Worm (Caenorhabditis elegans) whole organism, L3 larva: ENCODE measurements around the gene ZK632.11.
A peak's percentile ranks its signal among the peaks of the same experiment; 100 is the strongest.

Source experiments
- R02D3.7 ChIP-seq: fragments of 150-350 bp; optimal IDR thresholded peaks from 2 replicates; lab custom pipeline; 2014; ENCODE audit warnings: missing biosample characterization, missing genetic modification characterization
- ZK546.5 ChIP-seq: sonication (generic microtip); optimal IDR thresholded peaks from 2 replicates; lab custom pipeline; 2017; ENCODE audit warnings: missing biosample characterization, missing genetic modification characterization
- aly-2 ChIP-seq: fragments of 150-350 bp; optimal IDR thresholded peaks from 2 replicates; lab custom pipeline; 2014; ENCODE audit warnings: missing biosample characterization, missing genetic modification characterization
- ama-1 ChIP-seq: fragments of 150-350 bp; optimal IDR thresholded peaks from 2 replicates; lab custom pipeline; 2018
- ceh-16 ChIP-seq: sonication (generic microtip); optimal IDR thresholded peaks from 2 replicates; lab custom pipeline; 2017; ENCODE audit warnings: missing biosample characterization, missing genetic modification characterization
- ceh-28 ChIP-seq: fragments of 150-350 bp; optimal IDR thresholded peaks from 2 replicates; lab custom pipeline; 2014; ENCODE audit warnings: missing biosample characterization, missing genetic modification reagents, missing genetic modification characterization
- ceh-82 ChIP-seq: fragments of 150-350 bp; optimal IDR thresholded peaks from 2 replicates; lab custom pipeline; 2014; ENCODE audit warnings: missing biosample characterization, missing genetic modification characterization
- ceh-9 ChIP-seq: sonication (generic microtip); optimal IDR thresholded peaks from 2 replicates; lab custom pipeline; 2018; ENCODE audit warnings: missing biosample characterization, missing genetic modification characterization
- daf-12 ChIP-seq: fragments of 150-350 bp; optimal IDR thresholded peaks from 2 replicates; lab custom pipeline; 2014; ENCODE audit warnings: missing biosample characterization, missing genetic modification reagents, missing genetic modification characterization
- elt-1 ChIP-seq: fragments of 150-350 bp; optimal IDR thresholded peaks from 2 replicates; lab custom pipeline; 2014; ENCODE audit warnings: missing biosample characterization, missing genetic modification characterization
- elt-2 ChIP-seq: sonication (generic microtip); optimal IDR thresholded peaks from 2 replicates; lab custom pipeline; 2016; ENCODE audit warnings: missing genetic modification reagents, mild to moderate bottlenecking, missing genetic modification characterization, missing compliant biosample characterization
- eor-1 ChIP-seq, 2 experiments: fragments of 150-350 bp; optimal IDR thresholded peaks; 2 replicates each; lab custom pipeline; 2014 to 2018; ENCODE audit warnings: missing biosample characterization in 2 of 2, missing genetic modification characterization in 2 of 2
- fkh-10 ChIP-seq: sonication (generic microtip); optimal IDR thresholded peaks from 2 replicates; lab custom pipeline; 2017; ENCODE audit warnings: missing biosample characterization, missing genetic modification reagents, missing genetic modification characterization
- fkh-2 ChIP-seq: fragments of 150-350 bp; optimal IDR thresholded peaks from 2 replicates; lab custom pipeline; 2014; ENCODE audit warnings: missing biosample characterization, missing genetic modification reagents, missing genetic modification characterization
- hmg-11 ChIP-seq: sonication (generic microtip); optimal IDR thresholded peaks from 2 replicates; lab custom pipeline; 2016; ENCODE audit warnings: missing genetic modification characterization, missing compliant biosample characterization
- jun-1 ChIP-seq: fragments of 150-350 bp; optimal IDR thresholded peaks from 2 replicates; lab custom pipeline; 2014; ENCODE audit warnings: missing biosample characterization, missing genetic modification reagents, missing genetic modification characterization
- lin-39 ChIP-seq: fragments of 150-350 bp; optimal IDR thresholded peaks from 2 replicates; lab custom pipeline; 2018; ENCODE audit warnings: missing biosample characterization, missing genetic modification reagents, missing genetic modification characterization
- lsy-12 ChIP-seq: sonication (generic microtip); optimal IDR thresholded peaks from 2 replicates; lab custom pipeline; 2016; ENCODE audit warnings: mild to moderate bottlenecking, missing genetic modification characterization, missing compliant biosample characterization
- mml-1 ChIP-seq: fragments of 150-350 bp; sonication (generic microtip); optimal IDR thresholded peaks from 3 replicates; lab custom pipeline; 2014; ENCODE audit warnings: missing biosample characterization, missing genetic modification characterization
- nfya-1 ChIP-seq: sonication (generic microtip); optimal IDR thresholded peaks from 2 replicates; lab custom pipeline; 2017; ENCODE audit warnings: missing genetic modification characterization, mild to moderate bottlenecking, missing compliant biosample characterization, antibody characterized with exemption, moderate library complexity; ENCODE audit not compliant: insufficient read depth
- nhr-11 ChIP-seq: fragments of 150-350 bp; optimal IDR thresholded peaks from 2 replicates; lab custom pipeline; 2014; ENCODE audit warnings: missing biosample characterization, missing genetic modification characterization
- nhr-12 ChIP-seq: fragments of 150-350 bp; optimal IDR thresholded peaks from 2 replicates; lab custom pipeline; 2014; ENCODE audit warnings: missing biosample characterization, missing genetic modification characterization
- nhr-25 ChIP-seq: sonication (generic microtip); optimal IDR thresholded peaks from 2 replicates; lab custom pipeline; 2017; ENCODE audit warnings: missing biosample characterization, missing genetic modification characterization
- nhr-28 ChIP-seq: fragments of 150-350 bp; optimal IDR thresholded peaks from 2 replicates; lab custom pipeline; 2014; ENCODE audit warnings: missing biosample characterization, missing genetic modification characterization
- nhr-43 ChIP-seq: sonication (generic microtip); optimal IDR thresholded peaks from 2 replicates; lab custom pipeline; 2016; ENCODE audit warnings: mild to moderate bottlenecking, missing genetic modification characterization, missing compliant biosample characterization; ENCODE audit not compliant: poor library complexity, severe bottlenecking
- nhr-67 ChIP-seq: fragments of 150-350 bp; optimal IDR thresholded peaks from 2 replicates; lab custom pipeline; 2014; ENCODE audit warnings: missing biosample characterization, missing genetic modification characterization
- nhr-76 ChIP-seq: fragments of 150-350 bp; sonication (generic microtip); optimal IDR thresholded peaks from 5 replicates; lab custom pipeline; 2014; ENCODE audit warnings: missing biosample characterization, missing genetic modification characterization
- nhr-77 ChIP-seq: fragments of 150-350 bp; optimal IDR thresholded peaks from 2 replicates; lab custom pipeline; 2014; ENCODE audit warnings: missing biosample characterization, missing genetic modification characterization
- pha-4 ChIP-seq: fragments of 150-350 bp; optimal IDR thresholded peaks from 2 replicates; lab custom pipeline; 2014; ENCODE audit warnings: missing biosample characterization, missing genetic modification reagents, missing genetic modification characterization
- skn-1 ChIP-seq: fragments of 150-350 bp; optimal IDR thresholded peaks from 2 replicates; lab custom pipeline; 2014; ENCODE audit warnings: missing biosample characterization, missing genetic modification characterization
- snpc-4 ChIP-seq: fragments of 150-350 bp; optimal IDR thresholded peaks from 2 replicates; lab custom pipeline; 2014; ENCODE audit warnings: missing biosample characterization, missing genetic modification characterization
- tbx-2 ChIP-seq: sonication (generic microtip); optimal IDR thresholded peaks from 2 replicates; lab custom pipeline; 2016; ENCODE audit warnings: mild to moderate bottlenecking, missing genetic modification characterization, missing compliant biosample characterization
- unc-39 ChIP-seq: sonication (generic microtip); optimal IDR thresholded peaks from 4 replicates; lab custom pipeline; 2017; ENCODE audit warnings: missing biosample characterization, missing genetic modification characterization
- unc-62 ChIP-seq: fragments of 150-350 bp; sonication (generic microtip); optimal IDR thresholded peaks from 4 replicates; lab custom pipeline; 2014; ENCODE audit warnings: missing biosample characterization, missing genetic modification reagents, missing genetic modification characterization
- zag-1 ChIP-seq: fragments of 150-350 bp; optimal IDR thresholded peaks from 2 replicates; lab custom pipeline; 2014; ENCODE audit warnings: missing biosample characterization, missing genetic modification characterization

Gene ZK632.11

ce11 chrIII:9871032-9871431, 43.3 kb downstream of the ZK632.11 start, which contains the start of gene ZK757.1:
Gene ZK757.1 (minus strand): TSS chrIII:9871132.
- TF ChIP-seq ceh-82 (tag; lab: Kevin White, UChicago) = no peak
- no peak for TF ChIP-seq unc-39 (tag; lab: Kevin White, UChicago)
- no peak for TF ChIP-seq nhr-77 (tag; lab: Kevin White, UChicago)
- no peak for TF ChIP-seq nhr-11 (tag; lab: Kevin White, UChicago)
- TF ChIP-seq nhr-67 (tag; lab: Kevin White, UChicago) = no peak
- no peak for TF ChIP-seq hmg-11
- no peak for TF ChIP-seq nhr-43 (tag; lab: Kevin White, UChicago)
- no peak for TF ChIP-seq snpc-4 (tag; lab: Kevin White, UChicago)
- no peak for TF ChIP-seq lsy-12
- TF ChIP-seq mml-1 (tag; lab: Kevin White, UChicago) = no peak
- TF ChIP-seq, all 47 proteins: peak for 0

DNA sequence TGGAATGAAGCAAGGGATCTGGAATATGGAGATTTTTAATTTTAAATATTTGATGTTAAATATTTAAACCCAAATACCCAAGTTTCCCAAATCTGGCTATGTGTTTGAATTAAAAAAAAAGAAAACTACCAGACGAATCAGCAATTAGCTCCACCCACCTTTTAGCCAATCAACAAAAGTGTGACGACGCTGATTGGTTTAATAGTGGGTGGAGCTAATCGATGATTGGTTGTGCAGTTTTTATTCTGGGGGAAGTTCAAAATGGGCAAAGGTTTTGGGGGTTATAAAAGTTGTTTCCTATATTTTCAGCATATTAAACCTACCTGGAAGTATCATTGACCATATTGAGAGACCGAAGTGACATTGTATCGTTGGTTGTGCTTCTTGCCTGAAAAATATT, 46.8 kb downstream of the ZK632.11 start:
- no peak for TF ChIP-seq lin-39 (tag; lab: Kevin White, UChicago)
- TF ChIP-seq nfya-1 (tag; lab: Kevin White, UChicago) = peak; percentile 85

DNA sequence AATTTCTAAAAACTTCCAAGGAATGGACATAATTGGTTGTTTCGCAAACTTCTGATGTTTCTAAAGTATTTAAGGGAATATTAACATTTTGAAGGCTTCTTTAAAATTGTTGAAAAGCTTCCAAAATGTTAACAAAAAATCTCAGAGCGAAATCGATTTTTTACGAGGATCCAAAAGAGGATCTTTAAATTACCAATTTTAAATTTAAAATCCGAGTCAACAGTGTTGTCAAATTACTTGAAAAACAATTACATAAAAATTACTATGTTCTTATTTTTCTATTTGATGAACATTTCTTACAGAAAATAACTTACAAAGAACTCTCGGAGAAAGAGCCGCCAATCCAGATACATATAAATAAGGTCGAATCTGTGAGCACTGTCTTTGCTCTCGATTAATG, 49.2 kb downstream of the ZK632.11 start, which contains the start of gene ZK757.10:
Gene ZK757.10 (plus strand): TSS at position 301 of the 400 bp plus-strand sequence.
- no peak for TF ChIP-seq hmg-11
- no peak for TF ChIP-seq elt-2
- TF ChIP-seq ama-1 (lab: Kevin White, UChicago) = no peak
- TF ChIP-seq ZK546.5 (tag; lab: Kevin White, UChicago) = no peak
- no peak for TF ChIP-seq skn-1 (tag; lab: Kevin White, UChicago)
- TF ChIP-seq elt-1 (tag; lab: Kevin White, UChicago) = no peak
- no peak for TF ChIP-seq nhr-28 (tag; lab: Kevin White, UChicago)
- TF ChIP-seq pha-4 = no peak
- TF ChIP-seq zag-1 = no peak
- no peak for TF ChIP-seq fkh-2 (tag; lab: Kevin White, UChicago)
- TF ChIP-seq aly-2 = no peak
- TF ChIP-seq ceh-28 (tag; lab: Kevin White, UChicago) = no peak
- TF ChIP-seq R02D3.7 (tag; lab: Kevin White, UChicago) = no peak
- TF ChIP-seq daf-12 (tag; lab: Kevin White, UChicago) = no peak
- no peak for TF ChIP-seq ceh-16 (tag; lab: Kevin White, UChicago)
- no peak for TF ChIP-seq jun-1 (tag; lab: Kevin White, UChicago)
- no peak for TF ChIP-seq ceh-9 (tag; lab: Kevin White, UChicago)
- TF ChIP-seq nhr-77 (tag; lab: Kevin White, UChicago) = no peak
- TF ChIP-seq, all 47 proteins: peak for 0

ce11 chrIII:9878828-9879227, 51.1 kb downstream of the ZK632.11 start, which contains the start of gene ZK757.2:
Gene ZK757.2 (minus strand): TSS chrIII:9878928.
- no peak for TF ChIP-seq eor-1 (tag; optimal IDR thresholded peaks at IDR 0.05; lab: Kevin White, UChicago)
- TF ChIP-seq ceh-16 (tag; lab: Kevin White, UChicago) = no peak
- TF ChIP-seq nhr-12 = no peak
- TF ChIP-seq hmg-11 = no peak
- no peak for TF ChIP-seq mml-1 (tag; lab: Kevin White, UChicago)
- TF ChIP-seq unc-62 (GFP tag; lab: Kevin White, UChicago) = no peak
- no peak for TF ChIP-seq fkh-10 (GFP tag; lab: Kevin White, UChicago)
- TF ChIP-seq tbx-2 (tag; lab: Kevin White, UChicago) = no peak
- no peak for TF ChIP-seq nhr-25
- TF ChIP-seq nhr-76 (tag; lab: Kevin White, UChicago) = no peak
- no peak for TF ChIP-seq lsy-12
- TF ChIP-seq elt-2 = no peak
